Worm (Caenorhabditis elegans) whole organism, early embryonic: Measurements from ENCODE around the gene set-1.

Experiments
- B0310.2 ChIP-seq: sonication (generic microtip); optimal IDR thresholded peaks from 2 replicates; lab custom pipeline; 2016; ENCODE audit warnings: mild to moderate bottlenecking, missing genetic modification characterization, missing compliant biosample characterization
- F13C5.2 ChIP-seq: sonication (generic microtip); optimal IDR thresholded peaks from 2 replicates; lab custom pipeline; 2017; ENCODE audit warnings: mild to moderate bottlenecking, missing genetic modification characterization, inconsistent platforms, missing compliant biosample characterization
- aly-1 ChIP-seq: sonication (generic microtip); optimal IDR thresholded peaks from 2 replicates; lab custom pipeline; 2016; ENCODE audit warnings: missing genetic modification characterization, missing compliant biosample characterization
- ama-1 ChIP-seq: fragments of 150-350 bp; optimal IDR thresholded peaks from 2 replicates; lab custom pipeline; 2014
- ceh-13 ChIP-seq: fragments of 200-800 bp; sonication (Bioruptor generic); optimal IDR thresholded peaks from 2 replicates; lab custom pipeline; 2018; ENCODE audit warnings: mild to moderate bottlenecking, missing genetic modification characterization, missing compliant biosample characterization
- ceh-36 ChIP-seq: sonication (generic microtip); optimal IDR thresholded peaks from 2 replicates; lab custom pipeline; 2016; ENCODE audit warnings: missing genetic modification characterization, inconsistent platforms, missing compliant biosample characterization
- ets-7 ChIP-seq: sonication (generic microtip); optimal IDR thresholded peaks from 2 replicates; lab custom pipeline; 2016; ENCODE audit warnings: missing genotype, missing genetic modification characterization, missing compliant biosample characterization
- flt-1 ChIP-seq: fragments of 200-800 bp; sonication (Bioruptor generic); IDR thresholded peaks from 2 replicates; pipeline ENCODE4 v1.3.6; 2022; ENCODE audit warnings: missing genetic modification characterization, missing compliant biosample characterization
- hmbx-1 ChIP-seq: sonication (generic microtip); optimal IDR thresholded peaks from 2 replicates; lab custom pipeline; 2016; ENCODE audit warnings: mild to moderate bottlenecking, missing genetic modification characterization, missing compliant biosample characterization
- hmg-4 ChIP-seq: fragments of 200-800 bp; sonication (Bioruptor generic); optimal IDR thresholded peaks from 2 replicates; lab custom pipeline; 2018; ENCODE audit warnings: mild to moderate bottlenecking, missing genetic modification characterization, missing compliant biosample characterization
- hnd-1 ChIP-seq: sonication (generic microtip); optimal IDR thresholded peaks from 2 replicates; lab custom pipeline; 2016; ENCODE audit warnings: missing genetic modification characterization, missing compliant biosample characterization
- pes-1 ChIP-seq: fragments of 200-800 bp; sonication (Bioruptor generic); IDR thresholded peaks from 2 replicates; pipeline ENCODE4 v1.3.6; 2022; ENCODE audit warnings: missing genetic modification reagents, missing genetic modification characterization, missing compliant biosample characterization
- scrt-1 ChIP-seq: fragments of 200-800 bp; sonication (Bioruptor generic); IDR thresholded peaks from 2 replicates; pipeline ENCODE4 v1.3.6; 2022; ENCODE audit warnings: missing genetic modification characterization, missing compliant biosample characterization
- sea-1 ChIP-seq: fragments of 200-800 bp; sonication (Bioruptor generic); conservative IDR thresholded peaks from 2 replicates; pipeline ENCODE4 v1.3.6; 2022; ENCODE audit warnings: missing genetic modification characterization, missing compliant biosample characterization
- tbx-11 ChIP-seq: fragments of 200-800 bp; sonication (Bioruptor generic); IDR thresholded peaks from 2 replicates; pipeline ENCODE4 v1.3.6; 2022; ENCODE audit warnings: missing genetic modification characterization, missing compliant biosample characterization
- tbx-37 ChIP-seq: fragments of 200-800 bp; sonication (Bioruptor generic); conservative IDR thresholded peaks from 2 replicates; pipeline ENCODE4 v1.3.6; 2022; ENCODE audit warnings: missing genetic modification reagents, missing genetic modification characterization, missing compliant biosample characterization
- tra-4 ChIP-seq: sonication (generic microtip); optimal IDR thresholded peaks from 2 replicates; lab custom pipeline; 2017; ENCODE audit warnings: missing genetic modification characterization, missing compliant biosample characterization

Gene set-1

ce11 chrIII:6411914-6412313 is 40.3 kb downstream of the set-1 start, which contains the start of gene C05D11.5:
Gene C05D11.5 (minus strand): TSS chrIII:6412014.
- TF ChIP-seq ets-7 (tag; lab: Kevin White, UChicago) (no peak), tbx-37 (GFP tag; lab: Robert Waterston, UW) (no peak), B0310.2 (tag; lab: Kevin White, UChicago) (no peak), flt-1 (GFP tag; lab: Robert Waterston, UW) (no peak), ama-1 (lab: Kevin White, UChicago) (no peak), ceh-36 (tag; lab: Kevin White, UChicago) (no peak), tbx-11 (no peak), hmg-4 (GFP tag; lab: Kevin White, UChicago) (no peak), hnd-1 (tag; lab: Kevin White, UChicago) (no peak)

DNA sequence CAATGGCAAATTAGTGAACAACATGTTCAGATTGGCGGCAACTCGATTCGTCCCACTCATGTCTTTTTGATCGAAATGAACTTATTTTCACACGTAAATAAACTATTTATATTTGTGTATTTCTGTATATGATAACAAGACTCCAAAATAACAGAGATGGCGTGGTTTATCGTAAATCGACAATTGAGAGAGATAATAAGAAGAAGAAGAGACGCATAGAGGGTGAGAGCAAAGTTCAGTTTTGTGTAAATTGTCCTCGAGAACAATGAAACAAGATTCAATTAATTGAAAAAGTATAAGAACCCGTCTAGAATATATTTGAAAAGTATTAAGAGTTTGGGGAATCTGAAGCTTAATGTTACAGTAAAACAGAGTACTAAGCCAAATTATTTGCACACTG is 40.7 kb downstream of the set-1 start:
- TF ChIP-seq sea-1 (GFP tag; lab: Robert Waterston, UW): no peak
- TF ChIP-seq tra-4 (tag; lab: Kevin White, UChicago): no peak
- no peak for TF ChIP-seq ama-1 (lab: Kevin White, UChicago)
- TF ChIP-seq B0310.2 (tag; lab: Kevin White, UChicago): no peak
- TF ChIP-seq pes-1 (GFP tag; lab: Robert Waterston, UW): no peak
- no peak for TF ChIP-seq tbx-11
- TF ChIP-seq aly-1 (tag; lab: Kevin White, UChicago): no peak
- TF ChIP-seq ceh-13 (GFP tag; lab: Kevin White, UChicago): no peak
- TF ChIP-seq tbx-37 (GFP tag; lab: Robert Waterston, UW): no peak
- TF ChIP-seq hmg-4 (GFP tag; lab: Kevin White, UChicago): no peak
- TF ChIP-seq hnd-1 (tag; lab: Kevin White, UChicago): no peak
- TF ChIP-seq ets-7 (tag; lab: Kevin White, UChicago): no peak
- TF ChIP-seq hmbx-1: no peak
- TF ChIP-seq scrt-1 (GFP tag; lab: Robert Waterston, UW): no peak
- no peak for TF ChIP-seq flt-1 (GFP tag; lab: Robert Waterston, UW)
- TF ChIP-seq ceh-36 (tag; lab: Kevin White, UChicago): no peak

- TF ChIP-seq tra-4 (tag; lab: Kevin White, UChicago) (no peak), scrt-1 (GFP tag; lab: Robert Waterston, UW) (no peak), F13C5.2 (no peak), ceh-13 (GFP tag; lab: Kevin White, UChicago) (no peak), sea-1 (GFP tag; lab: Robert Waterston, UW) (no peak), ama-1 (lab: Kevin White, UChicago) (no peak), flt-1 (GFP tag; lab: Robert Waterston, UW) (no peak), tbx-11 (no peak), ceh-36 (tag; lab: Kevin White, UChicago) (no peak), pes-1 (GFP tag; lab: Robert Waterston, UW) (no peak), hnd-1 (tag; lab: Kevin White, UChicago) (no peak)
Observed at ce11 chrIII:6406829-6407228, 45.3 kb downstream of the set-1 start, which contains the start of gene let-756. Gene let-756 (plus strand): TSS chrIII:6407129.

DNA sequence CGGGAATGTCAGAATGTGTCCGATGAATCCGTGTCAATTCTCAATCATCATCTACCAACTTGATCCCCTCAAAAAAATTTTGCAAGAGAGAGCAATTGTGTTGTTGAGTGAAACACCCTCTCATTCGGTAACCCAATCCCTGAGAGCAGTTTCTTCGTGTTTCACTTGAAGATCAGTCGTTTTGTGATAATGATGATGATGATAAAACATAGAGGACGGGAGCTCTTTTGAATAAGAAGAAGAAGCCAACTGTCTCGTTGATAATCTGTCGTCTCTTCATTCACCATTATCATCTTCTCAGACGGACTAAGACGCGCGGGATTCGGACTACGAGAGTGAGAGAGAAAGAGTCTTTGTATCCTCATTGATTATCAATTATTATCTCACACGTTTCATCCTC is 47.1 kb downstream of the set-1 start:
- TF ChIP-seq aly-1 (tag; lab: Kevin White, UChicago): no peak
- no peak for TF ChIP-seq hmbx-1
- TF ChIP-seq ceh-36 (tag; lab: Kevin White, UChicago): no peak
- TF ChIP-seq hnd-1 (tag; lab: Kevin White, UChicago): no peak
- no peak for TF ChIP-seq ets-7 (tag; lab: Kevin White, UChicago)
- no peak for TF ChIP-seq tbx-11
- TF ChIP-seq F13C5.2: no peak

DNA sequence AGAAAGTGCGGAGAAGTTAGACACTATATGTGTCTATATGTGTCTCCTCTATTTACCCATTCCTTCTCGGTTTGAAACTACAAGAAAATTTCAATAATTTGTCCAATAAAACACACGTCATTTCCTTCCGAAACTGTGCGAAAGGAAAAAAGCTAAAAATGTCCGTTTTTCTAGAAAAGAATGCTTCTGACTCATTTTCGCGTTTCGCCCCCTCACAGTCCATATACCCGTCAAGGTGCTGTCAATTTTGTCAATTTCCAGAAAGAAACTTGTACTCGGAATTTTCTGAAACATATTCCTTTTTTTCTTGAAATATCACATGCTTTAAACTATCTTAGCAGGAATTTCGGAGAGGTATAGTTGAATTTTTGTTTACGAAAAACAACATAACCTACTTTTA is 49.4 kb downstream of the set-1 start:
- TF ChIP-seq ama-1 (lab: Kevin White, UChicago): no peak
- no peak for TF ChIP-seq ets-7 (tag; lab: Kevin White, UChicago)
- no peak for TF ChIP-seq sea-1 (GFP tag; lab: Robert Waterston, UW)
- no peak for TF ChIP-seq hnd-1 (tag; lab: Kevin White, UChicago)
- TF ChIP-seq F13C5.2: no peak
- TF ChIP-seq flt-1 (GFP tag; lab: Robert Waterston, UW): no peak
- TF ChIP-seq hmg-4 (GFP tag; lab: Kevin White, UChicago): no peak
- no peak for TF ChIP-seq ceh-13 (GFP tag; lab: Kevin White, UChicago)
- no peak for TF ChIP-seq scrt-1 (GFP tag; lab: Robert Waterston, UW)
- no peak for TF ChIP-seq pes-1 (GFP tag; lab: Robert Waterston, UW)
- no peak for TF ChIP-seq aly-1 (tag; lab: Kevin White, UChicago)
- no peak for TF ChIP-seq ceh-36 (tag; lab: Kevin White, UChicago)
- TF ChIP-seq tbx-37 (GFP tag; lab: Robert Waterston, UW): no peak
- no peak for TF ChIP-seq tra-4 (tag; lab: Kevin White, UChicago)
- no peak for TF ChIP-seq hmbx-1
- TF ChIP-seq tbx-11: no peak
- no peak for TF ChIP-seq B0310.2 (tag; lab: Kevin White, UChicago)

DNA sequence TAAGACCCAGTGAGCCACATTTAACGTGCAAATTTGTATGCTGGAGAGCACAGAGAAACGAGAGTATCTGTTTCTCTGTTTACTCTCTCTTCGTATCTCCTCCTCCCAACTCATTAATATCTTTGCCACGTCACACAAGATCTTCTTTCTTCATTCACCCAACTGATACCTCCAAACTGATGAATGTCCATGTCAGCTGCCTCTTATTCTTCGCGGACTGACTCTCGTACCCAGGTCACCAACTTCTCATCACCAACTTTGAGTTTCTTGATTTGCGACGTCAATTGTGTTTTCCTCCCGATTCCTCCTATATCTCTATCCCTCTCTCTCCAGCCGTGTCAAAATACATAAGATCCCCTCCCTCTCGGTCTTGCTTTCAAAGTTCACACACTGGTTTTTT is 49.8 kb downstream of the set-1 start:
- no peak for TF ChIP-seq flt-1 (GFP tag; lab: Robert Waterston, UW)
- TF ChIP-seq tra-4 (tag; lab: Kevin White, UChicago): no peak
- no peak for TF ChIP-seq pes-1 (GFP tag; lab: Robert Waterston, UW)
